Worm (Caenorhabditis elegans) whole organism, L4 larva: ENCODE results near the gene col-71.

Source experiments
- R02D3.7 ChIP-seq: fragments of 150-350 bp; sonication (generic microtip); optimal IDR thresholded peaks from 3 replicates; lab custom pipeline; 2014; ENCODE audit warnings: missing biosample characterization, missing genetic modification characterization
- dmd-6 ChIP-seq: fragments of 200-800 bp; sonication (Bioruptor generic); IDR thresholded peaks from 2 replicates; pipeline ENCODE4 v1.3.6; 2022; ENCODE audit warnings: missing genetic modification reagents, missing genetic modification characterization, missing compliant biosample characterization
- nhr-76 ChIP-seq: fragments of 150-350 bp; optimal IDR thresholded peaks from 2 replicates; lab custom pipeline; 2014; ENCODE audit warnings: missing biosample characterization, missing genetic modification characterization
- zip-2 ChIP-seq: fragments of 150-350 bp; optimal IDR thresholded peaks from 2 replicates; lab custom pipeline; 2014; ENCODE audit warnings: missing biosample characterization, missing genetic modification characterization
- ztf-11 ChIP-seq: fragments of 150-350 bp; optimal IDR thresholded peaks from 2 replicates; lab custom pipeline; 2014; ENCODE audit warnings: missing biosample characterization, missing genetic modification characterization

DNA sequence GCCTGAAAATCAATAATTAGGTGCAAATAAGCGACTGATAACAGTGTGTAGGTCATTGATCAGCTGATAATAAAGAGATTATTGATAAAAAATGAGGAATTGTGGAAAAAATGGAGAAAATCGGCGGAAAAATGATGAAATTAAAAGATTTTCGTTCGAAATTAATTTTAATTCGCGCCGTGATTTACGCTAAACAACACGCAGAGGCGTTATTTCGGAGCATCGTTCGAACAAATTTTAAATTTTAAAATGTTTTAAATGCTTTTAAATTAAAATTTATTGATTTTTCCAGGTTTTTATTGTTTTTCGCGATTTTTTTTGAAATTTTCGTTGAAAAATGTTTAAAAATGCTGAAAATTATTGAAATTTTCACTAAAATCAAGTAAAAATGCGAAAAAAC is 3.0 kb downstream of the col-71 start, which contains the start of gene Y49F6B.9:
- no peak for TF ChIP-seq R02D3.7 (tag; lab: Kevin White, UChicago)
- no peak for TF ChIP-seq nhr-76 (tag; lab: Kevin White, UChicago)
- TF ChIP-seq dmd-6 (GFP tag; lab: Robert Waterston, UW) = no peak
- no peak for TF ChIP-seq zip-2 (tag; lab: Kevin White, UChicago)
- TF ChIP-seq ztf-11 = no peak
